Fruit fly (Drosophila melanogaster) whole organism, embryonic: Measurements from ENCODE around the gene iav.

Experiments
- B-H2 ChIP-seq: fragments of 200-800 bp; sonication (Bioruptor generic); optimal IDR thresholded peaks from 2 replicates; lab custom pipeline; 2018; ENCODE audit warnings: missing biosample characterization, mild to moderate bottlenecking, missing genetic modification characterization
- Bdp1 ChIP-seq: fragments of 200-800 bp; sonication (Bioruptor generic); optimal IDR thresholded peaks from 3 replicates; lab custom pipeline; 2016; ENCODE audit warnings: missing biosample characterization, missing genetic modification characterization
- CG10147 ChIP-seq: fragments of 200-800 bp; sonication (Bioruptor generic); optimal IDR thresholded peaks from 2 replicates; lab custom pipeline; 2019; ENCODE audit warnings: missing biosample characterization, mild to moderate bottlenecking, missing genetic modification characterization, moderate library complexity
- CG10565 ChIP-seq: fragments of 200-800 bp; sonication (Bioruptor generic); optimal IDR thresholded peaks from 3 replicates; lab custom pipeline; 2016; ENCODE audit warnings: missing biosample characterization, mild to moderate bottlenecking, missing genetic modification characterization
- CG11456 ChIP-seq: fragments of 200-800 bp; sonication (Bioruptor generic); IDR thresholded peaks from 3 replicates; pipeline ENCODE4 v1.3.6; 2022; ENCODE audit warnings: missing biosample characterization, missing genetic modification characterization
- CG12942 ChIP-seq: fragments of 200-800 bp; sonication (Bioruptor generic); optimal IDR thresholded peaks from 3 replicates; lab custom pipeline; 2016; ENCODE audit warnings: missing biosample characterization, missing genetic modification characterization
- CG13296 ChIP-seq: fragments of 200-800 bp; sonication (Bioruptor generic); optimal IDR thresholded peaks from 3 replicates; lab custom pipeline; 2018; ENCODE audit warnings: missing biosample characterization, mild to moderate bottlenecking, missing genetic modification characterization
- CG1602 ChIP-seq: fragments of 200-800 bp; sonication (Bioruptor generic); optimal IDR thresholded peaks from 3 replicates; lab custom pipeline; 2016; ENCODE audit warnings: missing biosample characterization, missing genetic modification characterization
- CG1603 ChIP-seq: fragments of 200-800 bp; sonication (Bioruptor generic); optimal IDR thresholded peaks from 2 replicates; lab custom pipeline; 2019; ENCODE audit warnings: missing biosample characterization, mild to moderate bottlenecking, missing genetic modification characterization, moderate library complexity
- CG17186 ChIP-seq: fragments of 200-800 bp; sonication (Bioruptor generic); optimal IDR thresholded peaks from 3 replicates; lab custom pipeline; 2017; ENCODE audit warnings: missing biosample characterization, missing genetic modification reagents, missing genetic modification characterization
- CG43689 ChIP-seq: fragments of 200-800 bp; sonication (Bioruptor generic); IDR thresholded peaks from 2 replicates; pipeline ENCODE4 v1.3.6; 2022; ENCODE audit warnings: missing biosample characterization, missing genetic modification characterization
- CG4404 ChIP-seq: fragments of 200-800 bp; sonication (Bioruptor generic); IDR thresholded peaks from 2 replicates; pipeline ENCODE4 v1.3.6; 2022; ENCODE audit warnings: missing biosample characterization, missing genetic modification characterization
- CG4707 ChIP-seq: fragments of 200-800 bp; sonication (Bioruptor generic); optimal IDR thresholded peaks from 2 replicates; lab custom pipeline; 2018; ENCODE audit warnings: missing biosample characterization, mild to moderate bottlenecking, missing genetic modification characterization, moderate library complexity
- CG5245 ChIP-seq: fragments of 200-800 bp; sonication (Bioruptor generic); optimal IDR thresholded peaks from 3 replicates; lab custom pipeline; 2016; ENCODE audit warnings: missing biosample characterization, missing genetic modification characterization
- CG6654 ChIP-seq: fragments of 200-800 bp; sonication (Bioruptor generic); optimal IDR thresholded peaks from 2 replicates; lab custom pipeline; 2017; ENCODE audit warnings: missing biosample characterization, mild to moderate bottlenecking, missing genetic modification characterization
- CG8281 ChIP-seq: fragments of 200-800 bp; sonication (Bioruptor generic); optimal IDR thresholded peaks from 2 replicates; lab custom pipeline; 2018; ENCODE audit warnings: missing biosample characterization, mild to moderate bottlenecking, missing genetic modification characterization, moderate library complexity
- CG8765 ChIP-seq: fragments of 200-800 bp; sonication (Bioruptor generic); IDR thresholded peaks from 2 replicates; pipeline ENCODE4 v1.3.6; 2022; ENCODE audit warnings: missing biosample characterization, missing genetic modification characterization
- Chrac-16 ChIP-seq: fragments of 200-800 bp; sonication (Bioruptor generic); optimal IDR thresholded peaks from 3 replicates; lab custom pipeline; 2016; ENCODE audit warnings: missing biosample characterization, missing genetic modification characterization
- D ChIP-seq, 2 experiments: fragments of 200-800 bp in 1 of 2; fragments of >200 bp in 1 of 2; sonication (Bioruptor generic) in 1 of 2; optimal IDR thresholded peaks; 2 replicates in 1 of 2; 3 replicates in 1 of 2; lab custom pipeline; 2017; ENCODE audit warnings: mild to moderate bottlenecking in 1 of 2, missing biosample characterization in 1 of 2, missing genetic modification characterization in 1 of 2, missing genetic modification reagents in 1 of 2
- ERR ChIP-seq: fragments of 200-800 bp; sonication (Bioruptor generic); optimal IDR thresholded peaks from 2 replicates; lab custom pipeline; 2016; ENCODE audit warnings: missing biosample characterization, missing genetic modification characterization
- Eip74EF ChIP-seq, 2 experiments: fragments of 200-800 bp in 1 of 2; fragments of >200 bp in 1 of 2; sonication (Bioruptor generic) in 1 of 2; optimal IDR thresholded peaks; 2 replicates each; lab custom pipeline; 2017 to 2019; ENCODE audit warnings: missing biosample characterization in 2 of 2, missing genetic modification characterization in 2 of 2, mild to moderate bottlenecking in 1 of 2, moderate library complexity in 1 of 2
- H15 ChIP-seq: fragments of 200-800 bp; sonication (Bioruptor generic); IDR thresholded peaks from 3 replicates; pipeline ENCODE4 v1.3.6; 2022; ENCODE audit warnings: missing biosample characterization, missing genetic modification characterization
- HLH54F ChIP-seq: fragments of 200-800 bp; sonication (Bioruptor generic); optimal IDR thresholded peaks from 3 replicates; lab custom pipeline; 2016; ENCODE audit warnings: missing biosample characterization, missing genetic modification characterization
- MESR4 ChIP-seq: fragments of 200-800 bp; sonication (Bioruptor generic); optimal IDR thresholded peaks from 2 replicates; lab custom pipeline; 2018; ENCODE audit warnings: missing biosample characterization, mild to moderate bottlenecking, missing genetic modification characterization, moderate library complexity
- Max ChIP-seq: fragments of 200-800 bp; sonication (Bioruptor generic); optimal IDR thresholded peaks from 2 replicates; lab custom pipeline; 2016; ENCODE audit warnings: missing biosample characterization, mild to moderate bottlenecking, missing genetic modification characterization
- Optix ChIP-seq: fragments of 200-800 bp; sonication (Bioruptor generic); IDR thresholded peaks from 3 replicates; pipeline ENCODE4 v1.3.6; 2022; ENCODE audit warnings: missing biosample characterization, missing genetic modification characterization
- PHDP ChIP-seq: fragments of 200-800 bp; sonication (Bioruptor generic); optimal IDR thresholded peaks from 3 replicates; lab custom pipeline; 2018; ENCODE audit warnings: missing biosample characterization, mild to moderate bottlenecking, missing genetic modification characterization, moderate library complexity
- Sox100B ChIP-seq: fragments of 200-800 bp; sonication (Bioruptor generic); optimal IDR thresholded peaks from 3 replicates; lab custom pipeline; 2018; ENCODE audit warnings: missing biosample characterization, mild to moderate bottlenecking, missing genetic modification characterization
- TFAM ChIP-seq: fragments of 200-800 bp; sonication (Bioruptor generic); optimal IDR thresholded peaks from 2 replicates; lab custom pipeline; 2017; ENCODE audit warnings: missing biosample characterization, missing genetic modification characterization, inconsistent platforms
- Xrp1 ChIP-seq: fragments of 200-800 bp; sonication (Bioruptor generic); IDR thresholded peaks from 2 replicates; pipeline ENCODE4 v1.3.6; 2022; ENCODE audit warnings: missing biosample characterization, missing genetic modification characterization
- YL-1 ChIP-seq: fragments of 200-800 bp; sonication (Bioruptor generic); optimal IDR thresholded peaks from 3 replicates; lab custom pipeline; 2017; ENCODE audit warnings: missing biosample characterization, mild to moderate bottlenecking, missing genetic modification characterization
- btn ChIP-seq: fragments of 200-800 bp; sonication (Bioruptor generic); optimal IDR thresholded peaks from 2 replicates; lab custom pipeline; 2016; ENCODE audit warnings: missing biosample characterization, missing genetic modification characterization
- cg ChIP-seq: fragments of 200-800 bp; sonication (Bioruptor generic); optimal IDR thresholded peaks from 3 replicates; lab custom pipeline; 2019; ENCODE audit warnings: missing biosample characterization, mild to moderate bottlenecking, missing genetic modification characterization, moderate library complexity
- chm ChIP-seq: fragments of 200-800 bp; sonication (Bioruptor generic); IDR thresholded peaks from 2 replicates; pipeline ENCODE4 v1.3.6; 2022; ENCODE audit warnings: missing biosample characterization, missing genetic modification characterization
- cwo ChIP-seq: fragments of 200-800 bp; sonication (Bioruptor generic); optimal IDR thresholded peaks from 3 replicates; lab custom pipeline; 2017; ENCODE audit warnings: missing biosample characterization, missing genetic modification characterization, mild to moderate bottlenecking, moderate library complexity, missing genetic modification reagents
- danr ChIP-seq: fragments of 200-800 bp; sonication (Bioruptor generic); IDR thresholded peaks from 2 replicates; pipeline ENCODE4 v1.3.6; 2022; ENCODE audit warnings: missing biosample characterization, missing genetic modification characterization
- disco-r ChIP-seq: fragments of 200-800 bp; sonication (Bioruptor generic); optimal IDR thresholded peaks from 2 replicates; lab custom pipeline; 2016; ENCODE audit warnings: missing biosample characterization, missing genetic modification characterization
- gro ChIP-seq: fragments of 200-800 bp; sonication (Bioruptor generic); optimal IDR thresholded peaks from 2 replicates; lab custom pipeline; 2016; ENCODE audit warnings: missing biosample characterization, missing genetic modification characterization
- gsb ChIP-seq: fragments of 200-800 bp; sonication (Bioruptor generic); IDR thresholded peaks from 2 replicates; pipeline ENCODE4 v1.3.6; 2022; ENCODE audit warnings: missing biosample characterization, missing genetic modification characterization
- knrl ChIP-seq: fragments of 200-800 bp; sonication (Bioruptor generic); IDR thresholded peaks from 3 replicates; pipeline ENCODE4 v1.3.6; 2022; ENCODE audit warnings: missing biosample characterization, missing genetic modification characterization; ENCODE audit not compliant: partially characterized antibody
- prd ChIP-seq, 3 experiments: fragments of >200 bp in 2 of 3; fragments of 200-800 bp in 1 of 3; sonication (Bioruptor generic) in 1 of 3; optimal IDR thresholded peaks in 2 of 3; IDR thresholded peaks in 1 of 3; 2 replicates in 2 of 3; 3 replicates in 1 of 3; pipeline versions ENCODE4 v1.3.6 to Lab custom; 2017 to 2022; ENCODE audit warnings: missing biosample characterization in 1 of 3, missing genetic modification characterization in 1 of 3
- pzg ChIP-seq: fragments of 200-800 bp; sonication (Bioruptor generic); optimal IDR thresholded peaks from 3 replicates; lab custom pipeline; 2018; ENCODE audit warnings: missing biosample characterization, mild to moderate bottlenecking, missing genetic modification characterization, moderate library complexity
- scrt ChIP-seq: fragments of 200-800 bp; sonication (Bioruptor generic); optimal IDR thresholded peaks from 2 replicates; lab custom pipeline; 2018; ENCODE audit warnings: missing biosample characterization, mild to moderate bottlenecking, missing genetic modification characterization, moderate library complexity
- sd ChIP-seq: fragments of 200-800 bp; sonication (Bioruptor generic); optimal IDR thresholded peaks from 3 replicates; lab custom pipeline; 2018; ENCODE audit warnings: missing biosample characterization, mild to moderate bottlenecking, missing genetic modification characterization, moderate library complexity
- stwl ChIP-seq: fragments of 200-800 bp; sonication (Bioruptor generic); optimal IDR thresholded peaks from 3 replicates; lab custom pipeline; 2018; ENCODE audit warnings: missing biosample characterization, mild to moderate bottlenecking, missing genetic modification characterization, moderate library complexity
- tgo ChIP-seq: fragments of 200-800 bp; sonication (Bioruptor generic); IDR thresholded peaks from 3 replicates; pipeline ENCODE4 v1.3.6; 2022; ENCODE audit warnings: missing biosample characterization, missing genetic modification characterization
- vvl ChIP-seq: fragments of 200-800 bp; sonication (Bioruptor generic); IDR thresholded peaks from 2 replicates; pipeline ENCODE4 v1.3.6; 2022; ENCODE audit warnings: missing biosample characterization, missing genetic modification characterization

The iav gene

DNA sequence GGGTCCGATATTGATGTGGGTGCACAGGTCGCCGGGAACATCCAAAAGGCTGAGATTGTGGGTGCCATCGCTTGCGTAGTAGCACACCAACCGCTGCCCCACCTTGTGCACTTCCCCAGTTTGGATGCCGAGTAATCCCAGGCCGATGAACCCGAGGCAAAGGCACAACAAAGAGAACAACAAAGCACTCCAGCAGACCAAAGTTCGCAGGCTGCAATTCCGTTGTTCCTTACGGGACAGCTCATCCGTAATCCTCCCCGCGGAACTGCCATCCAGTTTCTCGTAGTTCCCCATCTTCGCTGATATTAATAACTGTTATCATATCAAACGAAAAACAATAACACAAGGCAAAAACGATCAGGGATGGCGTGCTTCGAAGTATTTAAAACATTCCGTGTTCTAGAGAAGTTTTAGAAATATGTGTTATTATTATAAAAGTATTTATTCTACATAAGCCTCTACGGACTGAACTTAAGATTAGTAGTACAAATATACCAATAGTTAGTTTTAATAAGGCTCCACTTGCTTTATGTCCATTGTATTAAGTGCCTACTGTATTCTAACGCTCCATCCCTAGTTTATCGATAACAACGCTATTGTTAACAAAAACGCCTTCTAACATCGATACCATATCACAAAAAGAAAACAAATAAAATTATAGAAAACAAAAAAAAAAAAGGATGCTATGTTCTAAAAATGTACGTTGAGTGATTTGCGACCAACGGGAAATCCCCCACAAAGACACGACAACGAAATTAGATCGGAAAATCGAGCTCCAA is 35.6 kb downstream of the iav start, which contains the start of the genes Cht11 and CG4558 (continued):
- TF ChIP-seq YL-1 (GFP tag; lab: Kevin White, UChicago) (peak; percentile 84), CG1603 (tag; lab: Kevin White, UChicago) (peak; percentile 68), btn (GFP tag; lab: Kevin White, UChicago) (no peak), cwo (GFP tag; lab: Kevin White, UChicago) (peak; percentile 67), danr (GFP tag; lab: Robert Waterston, UW) (peak; percentile 45; the same call in 1 of the 2 replicates), disco-r (GFP tag; lab: Kevin White, UChicago) (no peak), knrl (GFP tag; lab: Robert Waterston, UW) (peak; percentile 44; the same call in 2 of the 3 replicates), chm (GFP tag; lab: Robert Waterston, UW) (peak; percentile 50; the same call in 1 of the 2 replicates), CG10565 (GFP tag; lab: Kevin White, UChicago) (no peak), gro (GFP tag; lab: Kevin White, UChicago) (peak; percentile 49), CG17186 (no peak), CG13296 (GFP tag; lab: Kevin White, UChicago) (peak; percentile 78), HLH54F (peak; percentile 63), sd (peak; percentile 74), B-H2 (GFP tag; lab: Kevin White, UChicago) (peak; percentile 88), vvl (GFP tag; lab: Robert Waterston, UW) (peak; percentile 88), CG43689 (GFP tag; lab: Robert Waterston, UW) (0 out of 2 replicates have a peak, but pooled peaks have one; percentile 42), MESR4 (GFP tag; lab: Kevin White, UChicago) (peak; percentile 25), CG5245 (GFP tag; lab: Kevin White, UChicago) (peak; percentile 46), CG6654 (GFP tag; lab: Kevin White, UChicago) (peak; percentile 31), stwl (tag; lab: Kevin White, UChicago) (peak; percentile 54), CG1602 (peak; percentile 78), scrt (peak; percentile 58), gsb (GFP tag; lab: Robert Waterston, UW) (peak; percentile 51; the same call in 1 of the 2 replicates), Chrac-16 (GFP tag; lab: Kevin White, UChicago) (peak; percentile 81), cg (GFP tag; lab: Kevin White, UChicago) (no peak), pzg (GFP tag; lab: Kevin White, UChicago) (peak; percentile 48), CG8281 (peak; percentile 42), CG11456 (peak; percentile 84), CG10147 (peak; percentile 73), PHDP (tag; lab: Kevin White, UChicago) (peak; percentile 80), prd (optimal IDR thresholded peaks at IDR 0.05; lab: Kevin White, UChicago) (no peak), prd (GFP tag; IDR thresholded peaks at IDR 0.05; lab: Robert Waterston, UW) (peak; percentile 88), Sox100B (GFP tag; lab: Kevin White, UChicago) (peak; percentile 76), Optix (GFP tag; lab: Robert Waterston, UW) (no peak; the same call in 2 of the 3 replicates), D (optimal IDR thresholded peaks at IDR 0.05; lab: Kevin White, UChicago) (no peak), D (GFP tag; optimal IDR thresholded peaks at IDR 0.05; lab: Kevin White, UChicago) (peak; percentile 81), Bdp1 (peak; percentile 31), Eip74EF (GFP tag; optimal IDR thresholded peaks at IDR 0.05; lab: Kevin White, UChicago) (peak in 1 of 2 experiments; percentile 56), H15 (GFP tag; lab: Robert Waterston, UW) (peak; percentile 76; the same call in 2 of the 3 replicates), CG4404 (GFP tag; lab: Robert Waterston, UW) (peak; percentile 69), TFAM (GFP tag; lab: Kevin White, UChicago) (no peak), tgo (GFP tag; lab: Robert Waterston, UW) (peak; percentile 85), Xrp1 (GFP tag; lab: Robert Waterston, UW) (peak; percentile 88), Max (GFP tag; lab: Kevin White, UChicago) (peak; percentile 78), CG8765 (peak; percentile 77), ERR (GFP tag; lab: Kevin White, UChicago) (no peak), CG12942 (GFP tag; lab: Kevin White, UChicago) (peak; percentile 72), CG4707 (peak; percentile 20)
